Fruit fly (Drosophila melanogaster) whole organism, adult: Measurements from ENCODE around the gene CG15027.

Source experiments
- CG11617 ChIP-seq: fragments of 200-800 bp; sonication (Bioruptor generic); optimal IDR thresholded peaks from 2 replicates; lab custom pipeline; 2017; ENCODE audit warnings: mild to moderate bottlenecking, missing biosample characterization, missing genetic modification reagents, missing genetic modification characterization
- CG12768 ChIP-seq: fragments of 200-800 bp; sonication (Bioruptor generic); optimal IDR thresholded peaks from 2 replicates; lab custom pipeline; 2017; ENCODE audit warnings: missing biosample characterization, missing genetic modification characterization, mild to moderate bottlenecking, moderate library complexity, missing genetic modification reagents
- CG14711 ChIP-seq: fragments of 200-800 bp; sonication (Bioruptor generic); optimal IDR thresholded peaks from 2 replicates; lab custom pipeline; 2018; ENCODE audit warnings: missing biosample characterization, mild to moderate bottlenecking, missing genetic modification characterization, moderate library complexity
- CG1620 ChIP-seq: fragments of 200-800 bp; sonication (Bioruptor generic); optimal IDR thresholded peaks from 2 replicates; lab custom pipeline; 2016; ENCODE audit warnings: missing biosample characterization, missing genetic modification characterization
- CG33017 ChIP-seq: fragments of 200-800 bp; sonication (Bioruptor generic); optimal IDR thresholded peaks from 2 replicates; lab custom pipeline; 2018; ENCODE audit warnings: missing biosample characterization, mild to moderate bottlenecking, missing genetic modification characterization, moderate library complexity
- CG5204 ChIP-seq: fragments of 200-800 bp; sonication (Bioruptor generic); optimal IDR thresholded peaks from 2 replicates; lab custom pipeline; 2016; ENCODE audit warnings: missing biosample characterization, missing genetic modification characterization
- CG7045 ChIP-seq: fragments of 200-800 bp; sonication (Bioruptor generic); optimal IDR thresholded peaks from 2 replicates; lab custom pipeline; 2017; ENCODE audit warnings: missing biosample characterization, mild to moderate bottlenecking, missing genetic modification characterization
- CG7101 ChIP-seq: fragments of 200-800 bp; sonication (Bioruptor generic); optimal IDR thresholded peaks from 2 replicates; lab custom pipeline; 2018; ENCODE audit warnings: missing biosample characterization, mild to moderate bottlenecking, missing genetic modification characterization, moderate library complexity
- Clk ChIP-seq: fragments of 200-800 bp; sonication (Bioruptor generic); optimal IDR thresholded peaks from 2 replicates; lab custom pipeline; 2017; ENCODE audit warnings: missing biosample characterization, missing genetic modification characterization
- Crg-1 ChIP-seq: fragments of 200-800 bp; sonication (Bioruptor generic); optimal IDR thresholded peaks from 2 replicates; lab custom pipeline; 2016; ENCODE audit warnings: missing biosample characterization, missing genetic modification characterization
- Hr96 ChIP-seq: fragments of 200-800 bp; sonication (Bioruptor generic); optimal IDR thresholded peaks from 2 replicates; lab custom pipeline; 2016; ENCODE audit warnings: missing biosample characterization, missing genetic modification characterization
- Mnt ChIP-seq: fragments of 200-800 bp; sonication (Bioruptor generic); optimal IDR thresholded peaks from 2 replicates; lab custom pipeline; 2016; ENCODE audit warnings: missing biosample characterization, mild to moderate bottlenecking, missing genetic modification characterization
- bab1 ChIP-seq: fragments of 200-800 bp; sonication (Bioruptor generic); optimal IDR thresholded peaks from 3 replicates; lab custom pipeline; 2019; ENCODE audit warnings: missing biosample characterization, mild to moderate bottlenecking, missing genetic modification characterization, moderate library complexity
- cic ChIP-seq: fragments of 200-800 bp; sonication (Bioruptor generic); optimal IDR thresholded peaks from 2 replicates; lab custom pipeline; 2017; ENCODE audit warnings: missing biosample characterization, mild to moderate bottlenecking, missing genetic modification characterization, moderate library complexity
- cnc ChIP-seq, 2 experiments: fragments of >200 bp; optimal IDR thresholded peaks; 2 replicates each; lab custom pipeline; 2017
- kay ChIP-seq: fragments of 200-800 bp; sonication (Bioruptor generic); peaks from one replicate; lab custom pipeline; 2016; ENCODE audit warnings: missing biosample characterization, missing genetic modification characterization, borderline replicate concordance
- ovo ChIP-seq: fragments of 200-800 bp; sonication (Bioruptor generic); optimal IDR thresholded peaks from 2 replicates; lab custom pipeline; 2016; ENCODE audit warnings: missing biosample characterization, missing genetic modification characterization
- pad ChIP-seq: fragments of 200-800 bp; sonication (Bioruptor generic); optimal IDR thresholded peaks from 3 replicates; lab custom pipeline; 2017; ENCODE audit warnings: missing biosample characterization, missing genetic modification characterization, mild to moderate bottlenecking, moderate library complexity, missing genetic modification reagents
- tj ChIP-seq: fragments of 200-800 bp; sonication (Bioruptor generic); optimal IDR thresholded peaks from 3 replicates; lab custom pipeline; 2017; ENCODE audit warnings: missing biosample characterization, mild to moderate bottlenecking, missing genetic modification characterization, moderate library complexity
- toe ChIP-seq: fragments of 200-800 bp; sonication (Bioruptor generic); optimal IDR thresholded peaks from 2 replicates; lab custom pipeline; 2016; ENCODE audit warnings: missing biosample characterization, missing genetic modification characterization

Gene CG15027

DNA sequence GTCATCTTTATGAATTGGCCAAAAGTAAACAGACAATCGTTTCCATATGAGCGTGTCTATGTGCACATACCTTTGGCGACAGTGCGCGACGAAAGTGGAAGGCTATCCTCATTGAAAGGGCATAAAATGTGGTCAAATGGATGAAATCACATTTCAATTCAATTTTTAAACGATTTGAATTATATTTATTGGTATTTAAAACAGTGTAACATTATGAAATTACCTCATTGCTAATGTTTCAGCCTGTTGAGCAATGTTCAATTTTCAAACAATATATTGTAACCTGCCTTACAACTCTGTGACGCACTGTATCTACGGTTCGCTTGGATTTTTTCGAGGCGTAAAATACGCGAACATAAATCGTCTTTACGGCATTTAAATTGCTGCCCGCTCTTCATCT is 34.5 kb upstream of the CG15027 start:
- TF ChIP-seq cnc (optimal IDR thresholded peaks at IDR 0.05; lab: Kevin White, UChicago) (no peak), ovo (GFP tag; lab: Kevin White, UChicago) (no peak), CG11617 (GFP tag; lab: Kevin White, UChicago) (no peak), tj (no peak), CG14711 (no peak), CG1620 (GFP tag; lab: Kevin White, UChicago) (no peak), CG12768 (GFP tag; lab: Kevin White, UChicago) (no peak), Clk (GFP tag; lab: Kevin White, UChicago) (no peak), Mnt (GFP tag; lab: Kevin White, UChicago) (no peak), Crg-1 (GFP tag; lab: Kevin White, UChicago) (no peak), cic (GFP tag; lab: Kevin White, UChicago) (no peak), CG5204 (GFP tag; lab: Kevin White, UChicago) (no peak)

DNA sequence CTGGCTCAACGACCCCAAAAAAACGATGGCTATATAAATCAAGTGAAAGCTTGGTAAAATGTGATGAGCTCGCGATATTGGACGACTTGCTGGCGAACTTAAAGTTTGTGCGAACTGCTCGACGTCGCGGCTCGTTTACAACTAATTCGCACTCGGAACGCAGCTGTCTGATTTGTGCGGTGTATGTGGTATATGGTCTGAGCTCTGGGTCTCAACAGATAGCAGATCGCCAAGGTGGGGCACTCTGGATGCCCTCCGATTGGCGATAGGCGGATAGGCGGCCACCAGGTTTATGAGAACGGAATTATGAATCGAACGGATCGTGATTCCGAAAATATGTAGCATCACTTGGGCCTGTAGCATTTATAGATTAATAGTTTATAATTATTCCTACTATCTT is 30.8 kb upstream of the CG15027 start, which contains the start of gene Cyp4s3:
Gene Cyp4s3, minus strand, starts transcription at position 146 of the 400 bp plus-strand sequence.
- TF ChIP-seq Crg-1 (GFP tag; lab: Kevin White, UChicago) = no peak
- TF ChIP-seq tj = peak; percentile 70
- no peak for TF ChIP-seq Hr96
- no peak for TF ChIP-seq CG11617 (GFP tag; lab: Kevin White, UChicago)
- no peak for TF ChIP-seq CG14711

DNA sequence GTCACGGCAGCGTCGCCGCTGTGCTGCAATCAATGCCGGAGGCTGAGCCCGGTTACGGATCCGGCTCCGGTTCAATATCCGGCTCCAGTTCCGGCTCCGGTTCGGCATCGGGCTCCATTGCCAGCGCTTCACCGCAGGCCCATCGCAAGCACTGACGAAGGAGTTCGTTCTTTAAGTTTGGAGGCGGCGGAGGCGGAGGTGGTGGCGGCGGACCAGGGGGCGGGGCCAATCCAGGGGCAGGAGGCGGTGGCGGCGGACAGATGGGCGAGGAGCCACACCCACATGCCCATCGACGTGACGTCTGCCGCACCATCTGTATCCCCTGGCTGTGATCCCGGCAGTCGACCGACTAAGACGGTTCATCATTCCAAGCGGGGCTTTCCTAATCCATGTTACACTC is 26.3 kb upstream of the CG15027 start:
- TF ChIP-seq CG5204 (GFP tag; lab: Kevin White, UChicago) = no peak
- TF ChIP-seq pad = no peak
- no peak for TF ChIP-seq toe (GFP tag; lab: Kevin White, UChicago)
- no peak for TF ChIP-seq kay
- TF ChIP-seq Mnt (GFP tag; lab: Kevin White, UChicago) = no peak
- no peak for TF ChIP-seq CG7101
- no peak for TF ChIP-seq CG12768 (GFP tag; lab: Kevin White, UChicago)
- no peak for TF ChIP-seq CG14711
- no peak for TF ChIP-seq Clk (GFP tag; lab: Kevin White, UChicago)
- no peak for TF ChIP-seq ovo (GFP tag; lab: Kevin White, UChicago)
- no peak for TF ChIP-seq cic (GFP tag; lab: Kevin White, UChicago)
- TF ChIP-seq Crg-1 (GFP tag; lab: Kevin White, UChicago) = no peak
- no peak for TF ChIP-seq CG1620 (GFP tag; lab: Kevin White, UChicago)
- no peak for TF ChIP-seq bab1 (GFP tag; lab: Kevin White, UChicago)
- TF ChIP-seq CG7045 = no peak
- TF ChIP-seq cnc (optimal IDR thresholded peaks at IDR 0.05; lab: Kevin White, UChicago) = no peak
- TF ChIP-seq CG33017 = no peak
- no peak for TF ChIP-seq tj

DNA sequence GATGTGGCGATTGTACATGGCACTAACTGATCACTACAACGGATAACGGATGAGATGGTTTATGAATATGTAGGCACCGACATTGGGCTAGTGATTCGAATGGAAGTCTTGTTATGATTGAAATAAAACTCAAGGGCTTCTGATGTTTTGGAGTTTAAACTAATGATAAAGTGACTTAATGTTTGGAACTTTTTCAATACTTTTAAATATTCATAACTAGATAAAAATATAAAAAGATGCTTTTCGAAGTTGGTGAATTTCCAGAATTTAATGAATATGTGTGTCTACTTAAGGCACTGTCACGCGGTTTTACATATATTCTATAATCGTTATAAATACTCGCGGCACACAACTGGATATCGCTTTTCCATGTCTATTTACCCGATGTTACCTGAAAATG is 10.3 kb upstream of the CG15027 start, which contains the start of gene CG9072:
Gene CG9072, minus strand, starts transcription at position 101 of the 400 bp plus-strand sequence.
- TF ChIP-seq cnc (optimal IDR thresholded peaks at IDR 0.05; lab: Kevin White, UChicago) (no peak), CG7045 (no peak), CG33017 (no peak), bab1 (GFP tag; lab: Kevin White, UChicago) (no peak), Hr96 (no peak), Mnt (GFP tag; lab: Kevin White, UChicago) (no peak), toe (GFP tag; lab: Kevin White, UChicago) (no peak), Crg-1 (GFP tag; lab: Kevin White, UChicago) (no peak), ovo (GFP tag; lab: Kevin White, UChicago) (no peak), cic (GFP tag; lab: Kevin White, UChicago) (no peak), tj (no peak), CG7101 (no peak), pad (no peak), kay (no peak), CG11617 (GFP tag; lab: Kevin White, UChicago) (no peak), CG5204 (GFP tag; lab: Kevin White, UChicago) (no peak), Clk (GFP tag; lab: Kevin White, UChicago) (no peak), CG12768 (GFP tag; lab: Kevin White, UChicago) (no peak), CG1620 (GFP tag; lab: Kevin White, UChicago) (no peak)

DNA sequence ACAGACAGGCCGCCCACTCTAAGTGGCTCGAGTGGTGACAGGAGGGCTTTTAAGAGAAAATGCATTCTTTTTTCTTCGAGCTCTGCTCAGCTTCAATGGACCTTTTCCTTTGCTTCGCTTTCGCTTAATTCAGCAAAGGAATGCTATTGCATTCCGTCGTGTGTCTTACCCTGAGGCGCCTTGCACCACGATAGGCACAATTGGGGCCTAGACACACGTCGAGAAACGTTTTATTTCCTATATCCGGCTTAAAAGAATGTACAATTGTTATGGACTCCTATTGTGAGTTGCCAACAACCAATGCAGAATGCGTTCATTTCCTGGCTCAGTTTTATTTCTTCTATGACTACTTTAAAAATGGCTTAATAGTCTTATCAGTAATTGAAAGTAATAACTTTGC is 5.5 kb upstream of the CG15027 start:
- TF ChIP-seq cnc (optimal IDR thresholded peaks at IDR 0.05; lab: Kevin White, UChicago) (no peak), bab1 (GFP tag; lab: Kevin White, UChicago) (no peak), CG7045 (no peak), ovo (GFP tag; lab: Kevin White, UChicago) (no peak), Hr96 (no peak), pad (no peak), CG1620 (GFP tag; lab: Kevin White, UChicago) (no peak), CG11617 (GFP tag; lab: Kevin White, UChicago) (no peak), tj (no peak), CG5204 (GFP tag; lab: Kevin White, UChicago) (no peak), CG14711 (no peak)

DNA sequence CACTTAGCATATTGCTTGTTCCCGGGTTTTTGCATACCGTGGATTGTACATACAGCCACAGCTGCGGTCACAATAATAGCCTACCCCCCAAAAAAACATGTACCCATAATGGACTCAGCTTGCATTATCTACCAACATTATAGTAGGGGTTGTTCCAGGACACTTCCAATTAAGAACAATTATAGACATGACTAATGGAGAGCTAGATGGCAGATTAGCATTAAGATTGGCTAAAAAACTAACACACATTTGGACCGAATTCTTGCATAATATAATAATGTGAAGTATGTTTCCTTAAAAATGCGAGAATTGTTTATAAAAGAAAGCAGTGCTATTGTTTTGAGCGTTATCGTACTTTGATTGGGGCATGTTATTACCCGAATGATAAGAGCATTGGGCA is 4.7 kb upstream of the CG15027 start:
- no peak for TF ChIP-seq CG7101
- TF ChIP-seq kay = no peak
- TF ChIP-seq cnc (optimal IDR thresholded peaks at IDR 0.05; lab: Kevin White, UChicago) = no peak
- TF ChIP-seq CG7045 = no peak
- TF ChIP-seq CG11617 (GFP tag; lab: Kevin White, UChicago) = no peak
- no peak for TF ChIP-seq Mnt (GFP tag; lab: Kevin White, UChicago)
- TF ChIP-seq CG5204 (GFP tag; lab: Kevin White, UChicago) = no peak
- no peak for TF ChIP-seq tj

DNA sequence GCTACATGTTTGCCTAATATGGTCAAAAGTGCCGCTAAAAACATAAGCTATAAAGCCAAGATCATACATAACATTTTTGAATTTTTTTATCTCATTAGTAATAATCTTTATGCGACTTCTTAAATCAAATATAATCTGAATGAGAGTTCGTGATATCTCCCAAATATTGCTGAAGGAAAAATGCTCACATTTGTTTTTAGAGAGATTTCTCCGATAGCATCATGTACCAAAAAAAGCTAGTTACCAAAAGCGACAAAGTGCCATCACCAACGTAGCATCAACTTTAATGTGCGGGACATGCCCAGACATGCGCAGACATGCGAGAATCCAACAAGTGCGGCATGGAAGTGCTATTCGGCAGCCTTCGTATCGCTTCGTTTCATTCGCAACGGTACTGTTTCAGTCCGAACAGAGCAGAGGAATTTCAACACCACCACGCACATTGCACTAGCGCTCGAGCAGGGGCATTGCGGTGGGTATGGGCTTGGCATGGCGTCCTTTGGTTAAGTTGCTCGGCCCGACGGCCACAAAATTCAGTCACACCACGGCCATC is 3.6 kb upstream of the CG15027 start, which contains the start of gene Rab3-GEF:
Gene Rab3-GEF, plus strand, starts transcription at position 537 of the 553 bp plus-strand sequence.
- no peak for TF ChIP-seq tj
- no peak for TF ChIP-seq toe (GFP tag; lab: Kevin White, UChicago)
- no peak for TF ChIP-seq CG7045
- TF ChIP-seq CG14711 = no peak
- no peak for TF ChIP-seq CG7101
- TF ChIP-seq kay = no peak
- no peak for TF ChIP-seq bab1 (GFP tag; lab: Kevin White, UChicago)
- TF ChIP-seq Crg-1 (GFP tag; lab: Kevin White, UChicago) = no peak
